Worm (Caenorhabditis elegans): ENCODE data around the gene srh-181.

Gene srh-181

ce11 chrV:18444118-18444517 lies 30.2 kb upstream of the srh-181 start, which contains the start of gene ZK228.1:
Gene ZK228.1, plus strand, starts transcription at chrV:18444418.
- TF ChIP-seq tbx-11 (GFP tag; IDR thresholded peaks at IDR 0.05) (no peak), pes-1 (GFP tag; IDR thresholded peaks at IDR 0.05) (no peak), ceh-13 (GFP tag; optimal IDR thresholded peaks at IDR 0.05) (no peak), hmbx-1 (tag; optimal IDR thresholded peaks at IDR 0.05) (no peak), sea-1 (GFP tag; conservative IDR thresholded peaks at IDR 0.05) (no peak), flt-1 (GFP tag; IDR thresholded peaks at IDR 0.05) (no peak), F13C5.2 (tag; optimal IDR thresholded peaks at IDR 0.05) (no peak), tbx-37 (GFP tag; conservative IDR thresholded peaks at IDR 0.05) (no peak), scrt-1 (GFP tag; IDR thresholded peaks at IDR 0.05) (no peak), aly-1 (tag; optimal IDR thresholded peaks at IDR 0.05) (no peak), hmg-4 (GFP tag; optimal IDR thresholded peaks at IDR 0.05) (no peak), tra-4 (tag; optimal IDR thresholded peaks at IDR 0.05) (no peak), ama-1 (optimal IDR thresholded peaks at IDR 0.05) (no peak), ets-7 (tag; optimal IDR thresholded peaks at IDR 0.05) (no peak), ceh-36 (tag; optimal IDR thresholded peaks at IDR 0.05) (no peak), hnd-1 (tag; optimal IDR thresholded peaks at IDR 0.05) (no peak), B0310.2 (tag; optimal IDR thresholded peaks at IDR 0.05) (no peak)

DNA sequence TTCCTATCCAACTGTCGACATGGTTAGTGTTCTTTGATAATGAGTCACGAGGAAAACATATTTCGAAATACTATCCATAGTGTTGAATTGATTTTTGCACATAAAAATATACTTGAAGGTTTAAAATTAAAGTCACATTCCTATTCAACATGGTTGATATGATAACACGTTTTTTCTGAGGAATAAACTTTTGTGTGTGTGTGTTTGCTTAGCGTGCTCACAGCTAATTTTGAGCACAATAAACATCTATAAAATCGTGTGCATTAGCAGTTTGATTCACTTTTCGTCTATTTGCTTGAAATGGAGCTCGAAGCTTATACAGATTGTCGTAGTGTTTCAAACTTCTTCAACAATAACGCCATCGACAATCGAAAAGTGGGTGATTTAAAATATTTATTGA lies 17.7 kb upstream of the srh-181 start, which contains the start of gene ZK228.10:
TSS of gene ZK228.10 (plus strand) at position 301 of the 400 bp plus-strand sequence.
- TF ChIP-seq ceh-13 (GFP tag; optimal IDR thresholded peaks at IDR 0.05): no peak
- TF ChIP-seq ets-7 (tag; optimal IDR thresholded peaks at IDR 0.05): no peak
- no peak for TF ChIP-seq hnd-1 (tag; optimal IDR thresholded peaks at IDR 0.05)
- no peak for TF ChIP-seq scrt-1 (GFP tag; IDR thresholded peaks at IDR 0.05)
- no peak for TF ChIP-seq B0310.2 (tag; optimal IDR thresholded peaks at IDR 0.05)
- TF ChIP-seq hmbx-1 (tag; optimal IDR thresholded peaks at IDR 0.05): no peak
- no peak for TF ChIP-seq ceh-36 (tag; optimal IDR thresholded peaks at IDR 0.05)
- no peak for TF ChIP-seq ama-1 (optimal IDR thresholded peaks at IDR 0.05)
- no peak for TF ChIP-seq aly-1 (tag; optimal IDR thresholded peaks at IDR 0.05)
- TF ChIP-seq flt-1 (GFP tag; IDR thresholded peaks at IDR 0.05): no peak
- TF ChIP-seq F13C5.2 (tag; optimal IDR thresholded peaks at IDR 0.05): no peak

ce11 chrV:18461200-18461728 lies 13.1 kb upstream of the srh-181 start, which contains the start of gene ZK228.3:
Gene ZK228.3, minus strand, starts transcription at chrV:18461250.
- TF ChIP-seq pes-1 (GFP tag; IDR thresholded peaks at IDR 0.05): no peak
- TF ChIP-seq hmg-4 (GFP tag; optimal IDR thresholded peaks at IDR 0.05): no peak
- TF ChIP-seq flt-1 (GFP tag; IDR thresholded peaks at IDR 0.05): no peak
- TF ChIP-seq tbx-11 (GFP tag; IDR thresholded peaks at IDR 0.05): no peak
- no peak for TF ChIP-seq aly-1 (tag; optimal IDR thresholded peaks at IDR 0.05)
- TF ChIP-seq hnd-1 (tag; optimal IDR thresholded peaks at IDR 0.05): no peak
- no peak for TF ChIP-seq ama-1 (optimal IDR thresholded peaks at IDR 0.05)
- no peak for TF ChIP-seq tbx-37 (GFP tag; conservative IDR thresholded peaks at IDR 0.05)
- TF ChIP-seq tra-4 (tag; optimal IDR thresholded peaks at IDR 0.05): no peak
- no peak for TF ChIP-seq ceh-13 (GFP tag; optimal IDR thresholded peaks at IDR 0.05)

- TF ChIP-seq hmbx-1 (tag; optimal IDR thresholded peaks at IDR 0.05): no peak
Measured at ce11 chrV:18462365-18462837, 11.9 kb upstream of the srh-181 start, which contains the start of gene ZK228.4. Gene ZK228.4, plus strand, starts transcription at chrV:18462787.

DNA sequence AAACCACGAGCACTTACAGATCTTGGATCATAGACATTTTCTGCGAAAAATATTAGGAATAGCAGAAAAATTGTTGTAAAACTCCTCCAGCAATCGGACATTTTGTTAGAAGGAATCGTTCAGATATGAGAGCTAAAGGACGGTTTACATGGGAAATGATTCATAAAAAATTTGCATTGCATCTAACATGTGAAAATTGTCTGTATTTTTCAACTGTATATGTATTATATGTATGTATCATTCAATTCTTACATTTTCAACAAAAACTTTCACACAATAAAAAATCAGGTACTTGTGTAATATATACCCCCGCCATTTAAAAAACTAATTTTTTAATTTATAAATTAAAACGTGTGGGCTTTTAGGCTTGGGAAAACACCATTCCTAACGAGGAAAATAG lies 6.2 kb upstream of the srh-181 start, which contains the start of gene ZK228.13:
TSS of gene ZK228.13 (minus strand) at position 101 of the 400 bp plus-strand sequence.
- no peak for TF ChIP-seq flt-1 (GFP tag; IDR thresholded peaks at IDR 0.05)
- TF ChIP-seq ets-7 (tag; optimal IDR thresholded peaks at IDR 0.05): no peak
- TF ChIP-seq aly-1 (tag; optimal IDR thresholded peaks at IDR 0.05): no peak
- no peak for TF ChIP-seq ama-1 (optimal IDR thresholded peaks at IDR 0.05)
- no peak for TF ChIP-seq F13C5.2 (tag; optimal IDR thresholded peaks at IDR 0.05)
- TF ChIP-seq tra-4 (tag; optimal IDR thresholded peaks at IDR 0.05): no peak
- no peak for TF ChIP-seq scrt-1 (GFP tag; IDR thresholded peaks at IDR 0.05)
- TF ChIP-seq tbx-11 (GFP tag; IDR thresholded peaks at IDR 0.05): no peak
- TF ChIP-seq sea-1 (GFP tag; conservative IDR thresholded peaks at IDR 0.05): no peak

DNA sequence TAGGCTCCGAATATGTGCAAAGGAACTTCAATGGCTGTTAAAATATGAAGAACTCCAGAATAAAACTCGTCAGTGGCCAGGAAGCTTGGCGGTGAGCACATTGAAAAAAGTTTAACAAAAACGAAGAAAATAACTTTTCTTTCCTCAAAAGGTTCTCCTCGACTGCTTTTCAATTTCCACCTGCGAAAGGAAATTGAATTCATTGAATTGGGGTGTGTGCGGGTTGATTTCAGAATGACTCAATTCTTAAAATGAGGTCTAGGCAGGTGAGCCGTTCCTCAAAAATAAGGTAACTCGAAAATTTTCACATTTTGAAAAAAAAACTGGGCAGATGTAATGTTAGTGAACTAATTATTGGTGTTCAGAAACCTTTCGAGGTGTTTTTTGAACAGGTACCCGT lies 908 bp upstream of the srh-181 start, which contains the start of gene srh-182:
TSS of gene srh-182 (minus strand) at position 101 of the 400 bp plus-strand sequence.
- TF ChIP-seq pes-1 (GFP tag; IDR thresholded peaks at IDR 0.05) (no peak), ceh-36 (tag; optimal IDR thresholded peaks at IDR 0.05) (no peak), aly-1 (tag; optimal IDR thresholded peaks at IDR 0.05) (no peak), hnd-1 (tag; optimal IDR thresholded peaks at IDR 0.05) (no peak), ceh-13 (GFP tag; optimal IDR thresholded peaks at IDR 0.05) (no peak), tra-4 (tag; optimal IDR thresholded peaks at IDR 0.05) (no peak), tbx-37 (GFP tag; conservative IDR thresholded peaks at IDR 0.05) (no peak), flt-1 (GFP tag; IDR thresholded peaks at IDR 0.05) (no peak), sea-1 (GFP tag; conservative IDR thresholded peaks at IDR 0.05) (no peak), scrt-1 (GFP tag; IDR thresholded peaks at IDR 0.05) (no peak), hmg-4 (GFP tag; optimal IDR thresholded peaks at IDR 0.05) (no peak), ets-7 (tag; optimal IDR thresholded peaks at IDR 0.05) (no peak), ama-1 (optimal IDR thresholded peaks at IDR 0.05) (no peak), tbx-11 (GFP tag; IDR thresholded peaks at IDR 0.05) (no peak), B0310.2 (tag; optimal IDR thresholded peaks at IDR 0.05) (no peak), F13C5.2 (tag; optimal IDR thresholded peaks at IDR 0.05) (no peak), hmbx-1 (tag; optimal IDR thresholded peaks at IDR 0.05) (no peak)

ce11 chrV:18476090-18476489 lies 1.8 kb downstream of the srh-181 start, which contains the start of gene srh-179:
Gene srh-179, plus strand, starts transcription at chrV:18476390.
- no peak for TF ChIP-seq hmg-4 (GFP tag; optimal IDR thresholded peaks at IDR 0.05)
- no peak for TF ChIP-seq F13C5.2 (tag; optimal IDR thresholded peaks at IDR 0.05)
- no peak for TF ChIP-seq sea-1 (GFP tag; conservative IDR thresholded peaks at IDR 0.05)
- TF ChIP-seq ets-7 (tag; optimal IDR thresholded peaks at IDR 0.05): no peak

DNA sequence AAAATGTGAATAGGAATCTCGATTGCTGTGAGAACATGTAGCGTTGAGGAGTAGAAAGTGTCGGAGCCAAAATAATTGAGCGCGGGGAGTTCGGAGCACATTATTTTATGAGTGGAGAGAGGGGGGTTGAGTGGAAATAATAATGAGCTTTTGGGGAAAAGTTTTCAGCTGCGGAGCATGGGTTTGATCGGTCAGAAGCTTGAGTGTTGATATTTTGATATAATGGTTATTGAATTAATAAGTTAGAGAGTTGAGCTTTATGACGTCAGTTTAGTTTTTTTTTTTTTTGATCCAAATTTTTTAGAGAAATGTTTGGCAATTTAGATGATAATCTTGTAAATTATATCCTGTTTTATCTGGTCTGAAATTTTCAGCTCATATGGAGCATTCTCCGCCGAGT lies 5.9 kb downstream of the srh-181 start, which contains the start of gene srh-178:
TSS of gene srh-178 (minus strand) at position 101 of the 400 bp plus-strand sequence.
- TF ChIP-seq flt-1 (GFP tag; IDR thresholded peaks at IDR 0.05): no peak
- TF ChIP-seq B0310.2 (tag; optimal IDR thresholded peaks at IDR 0.05): no peak
- no peak for TF ChIP-seq hmg-4 (GFP tag; optimal IDR thresholded peaks at IDR 0.05)
- TF ChIP-seq scrt-1 (GFP tag; IDR thresholded peaks at IDR 0.05): no peak
- no peak for TF ChIP-seq tbx-37 (GFP tag; conservative IDR thresholded peaks at IDR 0.05)
- TF ChIP-seq ceh-13 (GFP tag; optimal IDR thresholded peaks at IDR 0.05): no peak
- no peak for TF ChIP-seq ets-7 (tag; optimal IDR thresholded peaks at IDR 0.05)
- TF ChIP-seq hnd-1 (tag; optimal IDR thresholded peaks at IDR 0.05): no peak
- no peak for TF ChIP-seq ama-1 (optimal IDR thresholded peaks at IDR 0.05)
- TF ChIP-seq hmbx-1 (tag; optimal IDR thresholded peaks at IDR 0.05): no peak
- no peak for TF ChIP-seq tra-4 (tag; optimal IDR thresholded peaks at IDR 0.05)
- TF ChIP-seq F13C5.2 (tag; optimal IDR thresholded peaks at IDR 0.05): no peak
- no peak for TF ChIP-seq ceh-36 (tag; optimal IDR thresholded peaks at IDR 0.05)
- no peak for TF ChIP-seq tbx-11 (GFP tag; IDR thresholded peaks at IDR 0.05)
- TF ChIP-seq aly-1 (tag; optimal IDR thresholded peaks at IDR 0.05): no peak
